Worm (Caenorhabditis elegans) whole organism, L4/young adult: ENCODE results near the gene rga-1.

Experiments used
- W03F9.2 ChIP-seq: fragments of 150-350 bp; optimal IDR thresholded peaks from 2 replicates; lab custom pipeline; 2014; ENCODE audit warnings: missing biosample characterization, missing genetic modification characterization
- dao-5 ChIP-seq: sonication (generic microtip); optimal IDR thresholded peaks from 2 replicates; lab custom pipeline; 2016; ENCODE audit warnings: missing genotype, missing genetic modification characterization, moderate library complexity, missing compliant biosample characterization
- him-1 ChIP-seq: sonication (generic microtip); optimal IDR thresholded peaks from 2 replicates; lab custom pipeline; 2016; ENCODE audit warnings: missing genotype, missing genetic modification reagents, missing genetic modification characterization, missing compliant biosample characterization

Gene rga-1

ce11 chrII:11469574-11470108 lies 4.9 kb downstream of the rga-1 start, which contains the start of gene cisd-1:
Gene cisd-1, minus strand, starts transcription at chrII:11469624.
- TF ChIP-seq dao-5 (tag; lab: Kevin White, UChicago) (no peak), W03F9.2 (tag; lab: Kevin White, UChicago) (no peak), him-1 (tag; lab: Kevin White, UChicago) (no peak)

- TF ChIP-seq W03F9.2 (tag; lab: Kevin White, UChicago) (no peak), him-1 (tag; lab: Kevin White, UChicago) (no peak), dao-5 (tag; lab: Kevin White, UChicago) (no peak)
These were observed 7.2 kb downstream of the rga-1 start, which contains the start of gene mfn-1 for ce11 chrII:11471916-11472315. Gene mfn-1, minus strand, starts transcription at chrII:11472016.

ce11 chrII:11472542-11472941 lies 7.8 kb downstream of the rga-1 start:
- no peak for TF ChIP-seq dao-5 (tag; lab: Kevin White, UChicago)
- no peak for TF ChIP-seq him-1 (tag; lab: Kevin White, UChicago)
- TF ChIP-seq W03F9.2 (tag; lab: Kevin White, UChicago) = no peak

ce11 chrII:11473525-11474181 lies 9.0 kb downstream of the rga-1 start, which contains the start of the genes metl-1 and W02B12.11:
Gene metl-1, minus strand, starts transcription at chrII:11473575.
Gene W02B12.11, plus strand, starts transcription at chrII:11473861.
- TF ChIP-seq him-1 (tag; lab: Kevin White, UChicago) (peak; percentile 38), dao-5 (tag; lab: Kevin White, UChicago) (no peak), W03F9.2 (tag; lab: Kevin White, UChicago) (peak; percentile 85)

- TF ChIP-seq dao-5 (tag; lab: Kevin White, UChicago) (no peak), him-1 (tag; lab: Kevin White, UChicago) (no peak), W03F9.2 (tag; lab: Kevin White, UChicago) (no peak)
These were observed 11.7 kb downstream of the rga-1 start, which contains the start of gene W02B12.16 for ce11 chrII:11476410-11476809. Gene W02B12.16, minus strand, starts transcription at chrII:11476510.

ce11 chrII:11479076-11479475 lies 14.4 kb downstream of the rga-1 start, which contains the start of gene W02B12.12:
Gene W02B12.12, minus strand, starts transcription at chrII:11479176.
- TF ChIP-seq W03F9.2 (tag; lab: Kevin White, UChicago) (no peak), him-1 (tag; lab: Kevin White, UChicago) (no peak), dao-5 (tag; lab: Kevin White, UChicago) (no peak)

ce11 chrII:11484600-11484999 lies 19.9 kb downstream of the rga-1 start:
- TF ChIP-seq W03F9.2 (tag; lab: Kevin White, UChicago) = peak; percentile 84
- TF ChIP-seq dao-5 (tag; lab: Kevin White, UChicago) = peak; percentile 85
- peak; percentile 60 for TF ChIP-seq him-1 (tag; lab: Kevin White, UChicago)

- TF ChIP-seq W03F9.2 (tag; lab: Kevin White, UChicago) (no peak), dao-5 (tag; lab: Kevin White, UChicago) (no peak), him-1 (tag; lab: Kevin White, UChicago) (no peak)
These were observed 20.5 kb downstream of the rga-1 start, which contains the start of gene twk-5 for ce11 chrII:11485200-11485599. Gene twk-5, minus strand, starts transcription at chrII:11485300.

ce11 chrII:11486698-11487234 lies 22.1 kb downstream of the rga-1 start, which contains the start of gene ttr-18:
Gene ttr-18, minus strand, starts transcription at chrII:11486748.
- no peak for TF ChIP-seq dao-5 (tag; lab: Kevin White, UChicago)
- TF ChIP-seq W03F9.2 (tag; lab: Kevin White, UChicago) = no peak
- TF ChIP-seq him-1 (tag; lab: Kevin White, UChicago) = no peak

ce11 chrII:11487999-11488398 lies 23.3 kb downstream of the rga-1 start, which contains the start of gene B0334.13:
Gene B0334.13, plus strand, starts transcription at chrII:11488299.
- TF ChIP-seq dao-5 (tag; lab: Kevin White, UChicago) (no peak), him-1 (tag; lab: Kevin White, UChicago) (no peak), W03F9.2 (tag; lab: Kevin White, UChicago) (no peak)

- no peak for TF ChIP-seq him-1 (tag; lab: Kevin White, UChicago)
- no peak for TF ChIP-seq dao-5 (tag; lab: Kevin White, UChicago)
- TF ChIP-seq W03F9.2 (tag; lab: Kevin White, UChicago) = no peak
These were observed 28.1 kb downstream of the rga-1 start, which contains the start of gene hacl-1 for ce11 chrII:11492843-11493242. Gene hacl-1, minus strand, starts transcription at chrII:11492963.

- no peak for TF ChIP-seq dao-5 (tag; lab: Kevin White, UChicago)
- no peak for TF ChIP-seq him-1 (tag; lab: Kevin White, UChicago)
- no peak for TF ChIP-seq W03F9.2 (tag; lab: Kevin White, UChicago)
These were observed 30.6 kb downstream of the rga-1 start, which contains the start of the genes ooc-3 and B0334.4 for ce11 chrII:11495307-11495706. Gene ooc-3, minus strand, starts transcription at chrII:11495321. Gene B0334.4, plus strand, starts transcription at chrII:11495692.

ce11 chrII:11495806-11496205 lies 31.1 kb downstream of the rga-1 start:
- TF ChIP-seq W03F9.2 (tag; lab: Kevin White, UChicago) (no peak), him-1 (tag; lab: Kevin White, UChicago) (no peak), dao-5 (tag; lab: Kevin White, UChicago) (no peak)
